In the genomic region with DNA sequence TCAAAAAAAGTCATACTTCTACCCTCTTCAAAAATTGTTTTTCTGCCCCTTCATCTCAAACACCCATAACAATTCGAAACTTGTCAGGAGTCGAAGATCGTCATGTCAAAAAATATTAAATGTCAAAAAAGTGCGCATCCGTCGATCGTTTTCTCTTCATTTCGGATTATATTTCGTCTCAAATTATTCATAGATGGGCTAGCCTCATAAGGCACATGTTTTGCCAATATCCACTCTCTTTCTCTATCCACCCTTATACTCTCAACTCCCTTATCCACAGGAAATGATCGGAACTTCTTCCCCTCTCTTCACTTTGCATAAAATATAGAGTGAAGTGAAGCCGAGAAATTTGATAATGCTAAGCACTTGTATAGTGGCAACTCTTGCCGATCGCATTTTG, we compare ENCODE assay signal across 6 worm cellular contexts.
TF ChIP-seq lines count a peak whose summit lies in the region.

No protein-coding gene starts in this region.

TF ChIP-seq in whole organism, L1 larva, 84 proteins besides CTCF, POLR2A, EP300 and RAD21 (continues in another document):
- TF ChIP-seq blmp-1 (tag; optimal IDR thresholded peaks at IDR 0.05; lab: Kevin White, UChicago) (no peak), mdl-1 (tag; optimal IDR thresholded peaks at IDR 0.05; lab: Kevin White, UChicago) (no peak), egl-13 (tag; optimal IDR thresholded peaks at IDR 0.05; lab: Kevin White, UChicago) (no peak), nhr-77 (tag; optimal IDR thresholded peaks at IDR 0.05; lab: Kevin White, UChicago) (no peak), unc-98 (GFP tag; IDR thresholded peaks at IDR 0.05; lab: Robert Waterston, UW) (no peak), lir-3 (tag; optimal IDR thresholded peaks at IDR 0.05; lab: Kevin White, UChicago; ENCODE audit: poor library complexity) (no peak), unc-86 (tag; optimal IDR thresholded peaks at IDR 0.05; lab: Kevin White, UChicago) (no peak), mep-1 (tag; optimal IDR thresholded peaks at IDR 0.05; lab: Kevin White, UChicago) (no peak), nhr-71 (tag; optimal IDR thresholded peaks at IDR 0.05; lab: Kevin White, UChicago) (no peak), nhr-20 (tag; optimal IDR thresholded peaks at IDR 0.05; lab: Kevin White, UChicago) (no peak), isw-1 (GFP tag; IDR thresholded peaks at IDR 0.05; lab: Robert Waterston, UW) (no peak), efl-1 (optimal IDR thresholded peaks at IDR 0.05; lab: Kevin White, UChicago) (no peak), efl-1 (GFP tag; optimal IDR thresholded peaks at IDR 0.05 in 1 of 2; lab: Kevin White, UChicago) (peak in 1 of 2 experiments; percentile 20), ztf-11 (tag; optimal IDR thresholded peaks at IDR 0.05; lab: Kevin White, UChicago) (no peak), ceh-63 (GFP tag; optimal IDR thresholded peaks at IDR 0.05; lab: Kevin White, UChicago) (no peak)

TF ChIP-seq in whole organism, L2 larva, 48 proteins besides CTCF, POLR2A, EP300 and RAD21:
- TF ChIP-seq mbf-1 (tag; optimal IDR thresholded peaks at IDR 0.05; lab: Kevin White, UChicago) (no peak), sma-9 (GFP tag; optimal IDR thresholded peaks at IDR 0.05; lab: Kevin White, UChicago) (peak; percentile 8), sma-9 (tag; optimal IDR thresholded peaks at IDR 0.05; lab: Kevin White, UChicago) (no peak)

TF ChIP-seq in whole organism, L3 larva, 47 proteins besides CTCF, POLR2A, EP300 and RAD21:
- TF ChIP-seq mdl-1 (tag; optimal IDR thresholded peaks at IDR 0.05; lab: Kevin White, UChicago) (no peak), fkh-10 (GFP tag; optimal IDR thresholded peaks at IDR 0.05; lab: Kevin White, UChicago) (peak; percentile 8)
TF ChIP-seq in whole organism, L3 larva: peak in this region for 1.

TF ChIP-seq in whole organism, L4 larva, 104 proteins besides CTCF, POLR2A, EP300 and RAD21:
- TF ChIP-seq ceh-44 (GFP tag; IDR thresholded peaks at IDR 0.05; lab: Robert Waterston, UW) (no peak), unc-62 (GFP tag; optimal IDR thresholded peaks at IDR 0.05 in 1 of 2; lab: Kevin White, UChicago) (peak in 1 of 2 experiments; percentile 98), unc-62 (tag; optimal IDR thresholded peaks at IDR 0.05; lab: Kevin White, UChicago) (no peak), fkh-10 (GFP tag; optimal IDR thresholded peaks at IDR 0.05; lab: Kevin White, UChicago) (peak; percentile 27), ZK546.5 (tag; optimal IDR thresholded peaks at IDR 0.05; lab: Kevin White, UChicago) (no peak)
TF ChIP-seq in whole organism, L4 larva: peak in this region for 2.

TF ChIP-seq in whole organism, late embryonic, 69 proteins besides CTCF, POLR2A, EP300 and RAD21:
- TF ChIP-seq rnt-1 (tag; optimal IDR thresholded peaks at IDR 0.05; lab: Kevin White, UChicago) (no peak), elt-4 (tag; optimal IDR thresholded peaks at IDR 0.05; lab: Kevin White, UChicago) (no peak), sox-4 (tag; optimal IDR thresholded peaks at IDR 0.05; lab: Kevin White, UChicago) (no peak), fkh-6 (tag; optimal IDR thresholded peaks at IDR 0.05; lab: Kevin White, UChicago) (no peak), unc-42 (tag; optimal IDR thresholded peaks at IDR 0.05; lab: Kevin White, UChicago) (peak; percentile 47), K09A11.1 (tag; optimal IDR thresholded peaks at IDR 0.05; lab: Kevin White, UChicago; ENCODE audit: insufficient read depth) (no peak), ahr-1 (tag; optimal IDR thresholded peaks at IDR 0.05; lab: Kevin White, UChicago) (no peak)

TF ChIP-seq in whole organism, mixed stage, embryonic, 35 proteins besides CTCF, POLR2A, EP300 and RAD21:
- TF ChIP-seq ces-1 (GFP tag; optimal IDR thresholded peaks at IDR 0.05; lab: Kevin White, UChicago) (peak; percentile 80), blmp-1 (tag; optimal IDR thresholded peaks at IDR 0.05; lab: Kevin White, UChicago) (no peak)
